Worm (Caenorhabditis elegans) whole organism, young adult: Measurements from ENCODE around the gene C13F10.5.

Experiments
- B0035.1 ChIP-seq: sonication (generic microtip); optimal IDR thresholded peaks from 2 replicates; lab custom pipeline; 2016; ENCODE audit warnings: missing genetic modification characterization, mild to moderate bottlenecking, missing compliant biosample characterization, missing genotype, missing genetic modification reagents
- C17E4.6 ChIP-seq: fragments of 200-800 bp; sonication (Bioruptor generic); IDR thresholded peaks from 2 replicates; pipeline ENCODE4 v1.3.6; 2022; ENCODE audit warnings: missing genetic modification reagents, missing genetic modification characterization, missing compliant biosample characterization
- F10E7.11 ChIP-seq: sonication (generic microtip); optimal IDR thresholded peaks from 2 replicates; lab custom pipeline; 2017; ENCODE audit warnings: mild to moderate bottlenecking, missing genetic modification characterization, moderate library complexity, missing compliant biosample characterization
- F49E8.2 ChIP-seq: sonication (generic microtip); optimal IDR thresholded peaks from 3 replicates; lab custom pipeline; 2017; ENCODE audit warnings: missing genetic modification characterization, mild to moderate bottlenecking, missing compliant biosample characterization, antibody characterized with exemption, moderate library complexity; ENCODE audit not compliant: insufficient read depth
- F52B5.7 ChIP-seq: sonication (generic microtip); optimal IDR thresholded peaks from 2 replicates; lab custom pipeline; 2016; ENCODE audit warnings: mild to moderate bottlenecking, missing genetic modification characterization, missing compliant biosample characterization
- Y53G8AR.9 ChIP-seq: fragments of 200-800 bp; sonication (Bioruptor generic); conservative IDR thresholded peaks from 2 replicates; pipeline ENCODE4 v1.3.6; 2022; ENCODE audit warnings: missing genetic modification reagents, missing genetic modification characterization, missing compliant biosample characterization
- Y95B8A.8 ChIP-seq: fragments of 200-800 bp; sonication (Bioruptor generic); IDR thresholded peaks from 2 replicates; pipeline ENCODE4 v1.3.6; 2022; ENCODE audit warnings: missing genetic modification reagents, missing genetic modification characterization, missing compliant biosample characterization
- ama-1 ChIP-seq, 3 experiments: fragments of 150-350 bp in 1 of 3; sonication (generic microtip) in 2 of 3; optimal IDR thresholded peaks; 2 replicates each; lab custom pipeline; 2014 to 2018; ENCODE audit warnings: missing biosample characterization in 2 of 3, missing genetic modification characterization in 2 of 3, missing genetic modification reagents in 2 of 3
- aptf-2 ChIP-seq: fragments of 200-800 bp; sonication (Bioruptor generic); conservative IDR thresholded peaks from 2 replicates; pipeline ENCODE4 v1.3.6; 2022; ENCODE audit warnings: missing genetic modification reagents, missing genetic modification characterization, missing compliant biosample characterization
- aptf-3 ChIP-seq: fragments of 200-800 bp; sonication (Bioruptor generic); IDR thresholded peaks from 2 replicates; pipeline ENCODE4 v1.3.6; 2022; ENCODE audit warnings: missing genetic modification characterization, missing compliant biosample characterization
- attf-3 ChIP-seq: fragments of 200-800 bp; sonication (Bioruptor generic); conservative IDR thresholded peaks from 2 replicates; pipeline ENCODE4 v1.3.6; 2022; ENCODE audit warnings: missing genetic modification reagents, missing genetic modification characterization, missing compliant biosample characterization
- attf-5 ChIP-seq: fragments of 200-800 bp; sonication (Bioruptor generic); optimal IDR thresholded peaks from 2 replicates; lab custom pipeline; 2018; ENCODE audit warnings: mild to moderate bottlenecking, missing genetic modification characterization, missing compliant biosample characterization
- attf-6 ChIP-seq: fragments of 200-800 bp; sonication (Bioruptor generic); IDR thresholded peaks from 2 replicates; pipeline ENCODE4 v1.3.6; 2022; ENCODE audit warnings: missing genetic modification reagents, missing genetic modification characterization, missing compliant biosample characterization
- bed-1 ChIP-seq: fragments of 200-800 bp; sonication (Bioruptor generic); IDR thresholded peaks from 2 replicates; pipeline ENCODE4 v1.3.6; 2022; ENCODE audit warnings: missing genetic modification reagents, missing genetic modification characterization, missing compliant biosample characterization
- ccch-3 ChIP-seq: fragments of 200-800 bp; sonication (Bioruptor generic); optimal IDR thresholded peaks from 2 replicates; lab custom pipeline; 2018; ENCODE audit warnings: mild to moderate bottlenecking, missing genetic modification characterization, missing compliant biosample characterization
- ceh-27 ChIP-seq: fragments of 200-800 bp; sonication (Bioruptor generic); optimal IDR thresholded peaks from 2 replicates; lab custom pipeline; 2018; ENCODE audit warnings: mild to moderate bottlenecking, missing genetic modification characterization, moderate library complexity, missing compliant biosample characterization
- ceh-79 ChIP-seq: sonication (generic microtip); optimal IDR thresholded peaks from 2 replicates; lab custom pipeline; 2017; ENCODE audit warnings: mild to moderate bottlenecking, missing genetic modification characterization, missing compliant biosample characterization
- egl-18 ChIP-seq: fragments of 200-800 bp; sonication (Bioruptor generic); IDR thresholded peaks from 2 replicates; pipeline ENCODE4 v1.3.6; 2022; ENCODE audit warnings: missing genetic modification reagents, missing genetic modification characterization, missing compliant biosample characterization
- egl-44 ChIP-seq: fragments of 200-800 bp; sonication (Bioruptor generic); IDR thresholded peaks from 2 replicates; pipeline ENCODE4 v1.3.6; 2022; ENCODE audit warnings: missing genetic modification reagents, missing genetic modification characterization, missing compliant biosample characterization
- ekl-4 ChIP-seq: fragments of 200-800 bp; sonication (Bioruptor generic); IDR thresholded peaks from 2 replicates; pipeline ENCODE4 v1.3.6; 2022; ENCODE audit warnings: missing genetic modification reagents, missing genetic modification characterization, missing compliant biosample characterization
- ets-4 ChIP-seq: fragments of 200-800 bp; sonication (Bioruptor generic); optimal IDR thresholded peaks from 2 replicates; lab custom pipeline; 2018; ENCODE audit warnings: mild to moderate bottlenecking, missing genetic modification characterization, missing compliant biosample characterization
- hlh-12 ChIP-seq: sonication (generic microtip); optimal IDR thresholded peaks from 2 replicates; lab custom pipeline; 2016; ENCODE audit warnings: missing genetic modification characterization, missing compliant biosample characterization
- hmg-1.2 ChIP-seq: fragments of 200-800 bp; sonication (Bioruptor generic); IDR thresholded peaks from 2 replicates; pipeline ENCODE4 v1.3.6; 2022; ENCODE audit warnings: missing genetic modification reagents, missing genetic modification characterization, missing compliant biosample characterization
- hmg-20 ChIP-seq: fragments of 200-800 bp; sonication (Bioruptor generic); IDR thresholded peaks from 2 replicates; pipeline ENCODE4 v1.3.6; 2022; ENCODE audit warnings: missing genetic modification reagents, missing genetic modification characterization, missing compliant biosample characterization
- hsf-1 ChIP-seq: fragments of 200-800 bp; sonication (Bioruptor generic); IDR thresholded peaks from 2 replicates; pipeline ENCODE4 v1.3.6; 2022; ENCODE audit warnings: missing genetic modification reagents, missing genetic modification characterization, missing compliant biosample characterization
- lin-40 ChIP-seq: sonication (generic microtip); optimal IDR thresholded peaks from 2 replicates; lab custom pipeline; 2016; ENCODE audit warnings: missing genetic modification characterization, mild to moderate bottlenecking, missing compliant biosample characterization, missing genotype, missing genetic modification reagents
- madf-10 ChIP-seq: sonication (generic microtip); optimal IDR thresholded peaks from 2 replicates; lab custom pipeline; 2016; ENCODE audit warnings: mild to moderate bottlenecking, missing genetic modification characterization, missing compliant biosample characterization
- madf-3 ChIP-seq: fragments of 200-800 bp; sonication (Bioruptor generic); IDR thresholded peaks from 2 replicates; pipeline ENCODE4 v1.3.6; 2022; ENCODE audit warnings: missing genetic modification reagents, missing genetic modification characterization, missing compliant biosample characterization
- madf-6 ChIP-seq: fragments of 200-800 bp; sonication (Bioruptor generic); IDR thresholded peaks from 2 replicates; pipeline ENCODE4 v1.3.6; 2022; ENCODE audit warnings: missing genetic modification reagents, missing genetic modification characterization, missing compliant biosample characterization
- nfya-1 ChIP-seq: sonication (generic microtip); optimal IDR thresholded peaks from 2 replicates; lab custom pipeline; 2017; ENCODE audit warnings: antibody characterized with exemption, missing compliant biosample characterization, missing genetic modification characterization, borderline replicate concordance; ENCODE audit not compliant: insufficient read depth
- nfya-2 ChIP-seq: fragments of 200-800 bp; sonication (Bioruptor generic); IDR thresholded peaks from 2 replicates; pipeline ENCODE4 v1.3.6; 2022; ENCODE audit warnings: missing genetic modification reagents, missing genetic modification characterization, missing compliant biosample characterization
- nhr-179 ChIP-seq: sonication (generic microtip); optimal IDR thresholded peaks from 2 replicates; lab custom pipeline; 2016; ENCODE audit warnings: mild to moderate bottlenecking, missing genetic modification characterization, missing compliant biosample characterization
- pbrm-1 ChIP-seq: fragments of 200-800 bp; sonication (Bioruptor generic); IDR thresholded peaks from 2 replicates; pipeline ENCODE4 v1.3.6; 2022; ENCODE audit warnings: missing genetic modification reagents, missing genetic modification characterization, missing compliant biosample characterization
- pha-4 ChIP-seq: fragments of 150-350 bp; sonication (generic microtip); optimal IDR thresholded peaks from 2 replicates; lab custom pipeline; 2014; ENCODE audit warnings: missing biosample characterization, missing genetic modification reagents, missing genetic modification characterization
- rec-8 ChIP-seq, 2 experiments: sonication (generic microtip); optimal IDR thresholded peaks; 2 replicates each; lab custom pipeline; 2016; ENCODE audit warnings: mild to moderate bottlenecking in 2 of 2, missing genetic modification characterization in 2 of 2, missing genetic modification reagents in 2 of 2, missing genotype in 2 of 2, missing biosample characterization in 1 of 2, missing compliant biosample characterization in 1 of 2, moderate library complexity in 1 of 2
- snpc-3.4 ChIP-seq: sonication (generic microtip); optimal IDR thresholded peaks from 2 replicates; lab custom pipeline; 2017; ENCODE audit warnings: missing genetic modification characterization, mild to moderate bottlenecking, missing compliant biosample characterization, antibody characterized with exemption, moderate library complexity, missing genotype, missing genetic modification reagents
- unc-62 ChIP-seq: fragments of 150-350 bp; optimal IDR thresholded peaks from 2 replicates; lab custom pipeline; 2014; ENCODE audit warnings: missing biosample characterization, missing genetic modification reagents, missing genetic modification characterization
- zfh-2 ChIP-seq: fragments of 200-800 bp; sonication (Bioruptor generic); conservative IDR thresholded peaks from 2 replicates; pipeline ENCODE4 v1.3.6; 2022; ENCODE audit warnings: missing genetic modification reagents, missing genetic modification characterization, missing compliant biosample characterization
- ztf-18 ChIP-seq: sonication (generic microtip); optimal IDR thresholded peaks from 2 replicates; lab custom pipeline; 2016; ENCODE audit warnings: missing genotype, mild to moderate bottlenecking, missing genetic modification characterization, missing compliant biosample characterization
- ztf-25 ChIP-seq: fragments of 200-800 bp; sonication (Bioruptor generic); IDR thresholded peaks from 2 replicates; pipeline ENCODE4 v1.3.6; 2022; ENCODE audit warnings: missing genetic modification reagents, missing genetic modification characterization, missing compliant biosample characterization
- ztf-26 ChIP-seq: sonication (generic microtip); optimal IDR thresholded peaks from 2 replicates; lab custom pipeline; 2017; ENCODE audit warnings: missing genetic modification characterization, missing compliant biosample characterization

C13F10.5 gene

ce11 chrV:7255095-7255494 is 36.2 kb upstream of the C13F10.5 start, which contains the start of gene C05C8.8:
Gene C05C8.8, minus strand, starts transcription at chrV:7255195.
- TF ChIP-seq attf-3 (GFP tag; lab: Robert Waterston, UW) (no peak), Y53G8AR.9 (no peak), egl-18 (GFP tag; lab: Robert Waterston, UW) (no peak), egl-44 (GFP tag; lab: Robert Waterston, UW) (no peak), madf-3 (GFP tag; lab: Robert Waterston, UW) (no peak), madf-10 (tag; lab: Kevin White, UChicago) (no peak), bed-1 (GFP tag; lab: Robert Waterston, UW) (no peak), nfya-2 (GFP tag; lab: Robert Waterston, UW) (no peak), zfh-2 (GFP tag; lab: Robert Waterston, UW) (no peak)
- TF ChIP-seq, all 124 proteins: peak for 0

DNA sequence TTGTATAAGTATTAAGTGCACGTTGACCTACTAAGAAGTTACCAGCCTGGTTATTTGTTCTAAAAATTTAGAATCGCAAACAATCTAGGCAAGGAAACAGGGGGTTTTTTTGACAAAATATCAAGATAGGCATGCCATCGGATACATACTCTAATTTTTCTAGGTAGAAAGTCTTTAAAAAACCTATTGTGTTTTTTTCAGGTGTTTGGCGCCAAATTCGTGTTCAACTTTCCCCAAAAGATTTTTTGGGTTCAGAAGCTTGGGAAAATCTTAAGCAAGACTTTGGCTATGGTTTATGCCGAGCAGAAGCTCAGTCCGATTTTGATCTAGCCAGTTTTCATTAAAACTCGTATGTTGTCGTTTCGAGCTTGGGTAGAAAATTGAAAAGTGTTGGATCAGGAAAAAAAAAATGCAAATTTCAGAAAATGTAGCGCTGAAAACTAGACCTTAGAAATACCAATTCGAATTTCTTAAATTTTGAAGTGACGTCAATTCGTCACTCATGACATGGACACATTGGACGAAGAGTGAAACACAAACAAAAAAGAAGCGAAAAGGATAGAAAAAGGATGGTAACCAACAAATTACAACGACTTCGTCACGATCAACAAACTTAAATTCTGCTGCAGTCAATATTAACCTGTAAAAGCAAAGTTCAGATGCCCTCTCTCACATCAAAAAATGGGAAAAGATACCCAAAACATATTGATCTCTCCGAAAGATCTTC is 29.5 kb upstream of the C13F10.5 start:
- no peak for TF ChIP-seq attf-6 (GFP tag; lab: Robert Waterston, UW)
- TF ChIP-seq ceh-79 (tag; lab: Kevin White, UChicago) = no peak
- TF ChIP-seq rec-8 (tag; optimal IDR thresholded peaks at IDR 0.05; lab: Kevin White, UChicago) = no peak
- TF ChIP-seq snpc-3.4 (tag; lab: Kevin White, UChicago) = no peak
- no peak for TF ChIP-seq unc-62
- no peak for TF ChIP-seq ets-4 (GFP tag; lab: Kevin White, UChicago)
- TF ChIP-seq hmg-20 (GFP tag; lab: Robert Waterston, UW) = no peak
- no peak for TF ChIP-seq pha-4

- no peak for TF ChIP-seq aptf-3 (GFP tag; lab: Robert Waterston, UW)
- TF ChIP-seq lin-40 (tag; lab: Kevin White, UChicago) = no peak
- TF ChIP-seq C17E4.6 = no peak
- no peak for TF ChIP-seq Y53G8AR.9
- TF ChIP-seq hsf-1 = no peak
- no peak for TF ChIP-seq Y95B8A.8 (GFP tag; lab: Robert Waterston, UW)
- no peak for TF ChIP-seq madf-6 (GFP tag; lab: Robert Waterston, UW)
- TF ChIP-seq F49E8.2 (tag; lab: Kevin White, UChicago) = no peak
- TF ChIP-seq hlh-12 (tag; lab: Kevin White, UChicago) = no peak
- TF ChIP-seq B0035.1 (tag; lab: Kevin White, UChicago) = no peak
- TF ChIP-seq pbrm-1 (GFP tag; lab: Robert Waterston, UW) = no peak
- TF ChIP-seq ceh-27 (GFP tag; lab: Kevin White, UChicago) = no peak
- no peak for TF ChIP-seq attf-5 (GFP tag; lab: Kevin White, UChicago)
Measured at ce11 chrV:7246951-7247350, 28.1 kb upstream of the C13F10.5 start, which contains the start of gene C05C8.7. Gene C05C8.7, minus strand, starts transcription at chrV:7247050.

DNA sequence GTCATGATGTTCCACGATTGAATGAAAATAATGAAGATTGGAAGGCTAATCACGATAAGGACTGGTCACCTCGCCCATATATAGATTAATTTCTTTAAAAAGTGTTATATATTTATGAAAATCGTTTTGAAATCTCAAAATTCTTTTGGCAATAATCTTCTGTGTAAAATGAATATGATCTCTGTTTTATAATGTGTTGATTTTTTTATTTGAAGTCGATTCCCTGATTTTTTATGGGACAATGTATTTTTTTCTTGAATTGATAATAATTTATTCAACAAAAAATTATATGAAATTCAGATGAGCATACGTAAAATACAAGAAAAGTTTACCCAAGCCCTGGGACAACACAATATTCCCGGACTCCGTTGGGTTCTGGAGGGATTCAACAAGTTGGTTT is 20.6 kb upstream of the C13F10.5 start, which contains the start of gene C05C8.1:
TSS of gene C05C8.1 (plus strand) at position 301 of the 400 bp plus-strand sequence.
- no peak for TF ChIP-seq ztf-26
- no peak for TF ChIP-seq F52B5.7 (tag; lab: Kevin White, UChicago)
- TF ChIP-seq ztf-18 (tag; lab: Kevin White, UChicago) = no peak
- TF ChIP-seq nfya-1 (tag; lab: Kevin White, UChicago) = no peak
- no peak for TF ChIP-seq nfya-2 (GFP tag; lab: Robert Waterston, UW)
- no peak for TF ChIP-seq hmg-1.2 (GFP tag; lab: Robert Waterston, UW)
- TF ChIP-seq ccch-3 (GFP tag; lab: Kevin White, UChicago) = no peak
- no peak for TF ChIP-seq ama-1 (optimal IDR thresholded peaks at IDR 0.05; lab: Kevin White, UChicago)
- TF ChIP-seq ama-1 (GFP tag; optimal IDR thresholded peaks at IDR 0.05; lab: Kevin White, UChicago) = no peak
- TF ChIP-seq nhr-179 (tag; lab: Kevin White, UChicago) = no peak
- no peak for TF ChIP-seq C17E4.6
- no peak for TF ChIP-seq madf-6 (GFP tag; lab: Robert Waterston, UW)
- no peak for TF ChIP-seq rec-8 (tag; optimal IDR thresholded peaks at IDR 0.05; lab: Kevin White, UChicago)
- TF ChIP-seq attf-6 (GFP tag; lab: Robert Waterston, UW) = no peak
- no peak for TF ChIP-seq ekl-4
- TF ChIP-seq ztf-25 (GFP tag; lab: Robert Waterston, UW) = no peak
- TF ChIP-seq madf-3 (GFP tag; lab: Robert Waterston, UW) = no peak
- TF ChIP-seq aptf-2 (GFP tag; lab: Robert Waterston, UW) = no peak
- TF ChIP-seq F49E8.2 (tag; lab: Kevin White, UChicago) = no peak
- no peak for TF ChIP-seq F10E7.11 (tag; lab: Kevin White, UChicago)
- no peak for TF ChIP-seq madf-10 (tag; lab: Kevin White, UChicago)
